Worm (Caenorhabditis elegans): ENCODE measurements around the gene nhr-91.

nhr-91 gene

ce11 chrX:15321217-15321616, 12.0 kb downstream of the nhr-91 start:
- no peak for TF ChIP-seq him-1 (tag; optimal IDR thresholded peaks at IDR 0.05)
- TF ChIP-seq dao-5 (tag; optimal IDR thresholded peaks at IDR 0.05): no peak
- TF ChIP-seq W03F9.2 (tag; optimal IDR thresholded peaks at IDR 0.05): no peak

DNA sequence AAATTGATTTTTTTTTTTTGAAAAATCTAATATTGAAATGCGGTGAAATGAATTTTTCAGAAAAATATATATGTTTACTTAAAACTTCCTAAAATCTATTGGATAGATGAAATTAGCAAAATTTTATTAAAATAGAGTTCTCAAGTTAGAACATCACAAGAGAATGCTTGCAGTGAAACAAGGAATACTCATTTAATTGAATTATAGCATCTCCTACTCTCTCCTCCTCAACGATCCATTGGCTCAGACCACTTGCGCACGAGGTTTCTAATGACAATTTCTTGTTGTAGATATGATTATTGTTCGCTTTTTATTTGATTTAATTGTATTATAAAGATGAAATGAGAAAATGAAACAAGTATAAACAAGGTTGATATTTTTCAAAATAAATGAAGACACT, 12.6 kb downstream of the nhr-91 start:
- TF ChIP-seq W03F9.2 (tag; optimal IDR thresholded peaks at IDR 0.05): no peak
- no peak for TF ChIP-seq him-1 (tag; optimal IDR thresholded peaks at IDR 0.05)
- no peak for TF ChIP-seq dao-5 (tag; optimal IDR thresholded peaks at IDR 0.05)

ce11 chrX:15325709-15326108, 16.5 kb downstream of the nhr-91 start, which contains the start of gene Y15E3A.3:
Y15E3A.3 (minus strand) TSS chrX:15325809.
- no peak for TF ChIP-seq W03F9.2 (tag; optimal IDR thresholded peaks at IDR 0.05)
- TF ChIP-seq him-1 (tag; optimal IDR thresholded peaks at IDR 0.05): no peak
- no peak for TF ChIP-seq dao-5 (tag; optimal IDR thresholded peaks at IDR 0.05)

DNA sequence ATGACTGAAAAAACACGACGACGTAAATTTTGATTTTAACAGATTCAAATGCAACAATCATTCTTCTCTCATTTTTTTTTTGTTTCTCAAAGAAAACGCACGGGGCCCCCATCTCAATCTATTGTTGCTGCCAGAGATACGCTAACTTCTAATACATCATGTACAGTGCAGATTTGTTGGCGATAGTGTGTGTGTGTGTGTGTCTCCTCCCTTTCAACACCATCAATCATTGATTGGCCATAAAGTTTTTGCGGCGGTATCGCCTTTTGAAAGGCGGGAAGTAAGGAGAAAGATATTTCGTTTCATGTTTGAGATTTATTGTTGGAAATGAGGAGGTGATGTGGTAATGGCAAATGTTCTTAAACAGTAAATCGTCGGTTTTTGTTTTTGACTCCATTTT, 18.1 kb downstream of the nhr-91 start:
- TF ChIP-seq dao-5 (tag; optimal IDR thresholded peaks at IDR 0.05) (no peak), W03F9.2 (tag; optimal IDR thresholded peaks at IDR 0.05) (no peak), him-1 (tag; optimal IDR thresholded peaks at IDR 0.05) (no peak)

ce11 chrX:15328343-15328742, 19.2 kb downstream of the nhr-91 start:
- no peak for TF ChIP-seq him-1 (tag; optimal IDR thresholded peaks at IDR 0.05)
- no peak for TF ChIP-seq W03F9.2 (tag; optimal IDR thresholded peaks at IDR 0.05)
- no peak for TF ChIP-seq dao-5 (tag; optimal IDR thresholded peaks at IDR 0.05)

DNA sequence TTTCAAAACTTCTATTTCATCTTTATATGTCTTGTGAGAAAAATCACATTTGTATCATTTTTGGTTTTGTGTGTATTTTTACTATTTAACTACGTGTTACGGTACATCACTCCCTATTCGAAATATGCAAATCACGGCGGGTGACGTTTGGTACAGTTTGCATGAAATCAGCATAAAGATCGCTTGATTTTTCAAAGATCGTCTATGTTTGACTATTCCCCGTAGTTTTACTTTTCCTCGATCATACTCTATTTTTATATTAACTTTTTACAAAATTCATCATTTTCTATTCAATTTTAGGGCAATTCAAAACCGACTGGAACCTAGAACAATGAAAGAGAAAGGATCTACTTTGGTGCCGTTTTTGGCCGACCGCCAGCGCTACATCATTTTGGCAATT, 21.5 kb downstream of the nhr-91 start, which contains the start of gene Y15E3A.4:
TSS of gene Y15E3A.4 (plus strand) at position 301 of the 400 bp plus-strand sequence.
- TF ChIP-seq W03F9.2 (tag; optimal IDR thresholded peaks at IDR 0.05): no peak
- no peak for TF ChIP-seq dao-5 (tag; optimal IDR thresholded peaks at IDR 0.05)
- no peak for TF ChIP-seq him-1 (tag; optimal IDR thresholded peaks at IDR 0.05)

DNA sequence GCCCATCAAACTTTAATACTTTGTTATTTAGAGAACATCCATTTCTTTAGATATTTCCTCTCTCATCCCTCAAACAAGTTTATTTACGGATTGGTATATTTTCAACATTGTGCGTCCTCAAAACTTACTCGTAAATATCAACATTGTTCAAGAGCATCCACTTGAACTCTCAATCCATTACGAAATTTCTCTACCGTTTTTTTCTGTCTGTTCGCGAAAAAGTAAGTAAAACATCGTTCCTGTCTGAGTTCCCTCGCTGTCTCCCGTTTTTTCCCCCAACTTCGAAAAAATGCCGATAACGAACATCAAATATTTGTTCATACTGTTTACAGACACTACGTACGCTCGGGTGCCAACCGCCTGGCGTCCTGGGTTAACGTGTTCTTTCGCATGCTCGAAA, 25.7 kb downstream of the nhr-91 start:
- TF ChIP-seq W03F9.2 (tag; optimal IDR thresholded peaks at IDR 0.05): no peak

ce11 chrX:15335636-15336035, 26.5 kb downstream of the nhr-91 start:
- TF ChIP-seq him-1 (tag; optimal IDR thresholded peaks at IDR 0.05) (no peak), W03F9.2 (tag; optimal IDR thresholded peaks at IDR 0.05) (no peak), dao-5 (tag; optimal IDR thresholded peaks at IDR 0.05) (no peak)

- TF ChIP-seq W03F9.2 (tag; optimal IDR thresholded peaks at IDR 0.05): no peak
- no peak for TF ChIP-seq dao-5 (tag; optimal IDR thresholded peaks at IDR 0.05)
- TF ChIP-seq him-1 (tag; optimal IDR thresholded peaks at IDR 0.05): no peak
Observed at ce11 chrX:15336392-15336791, 27.2 kb downstream of the nhr-91 start.

DNA sequence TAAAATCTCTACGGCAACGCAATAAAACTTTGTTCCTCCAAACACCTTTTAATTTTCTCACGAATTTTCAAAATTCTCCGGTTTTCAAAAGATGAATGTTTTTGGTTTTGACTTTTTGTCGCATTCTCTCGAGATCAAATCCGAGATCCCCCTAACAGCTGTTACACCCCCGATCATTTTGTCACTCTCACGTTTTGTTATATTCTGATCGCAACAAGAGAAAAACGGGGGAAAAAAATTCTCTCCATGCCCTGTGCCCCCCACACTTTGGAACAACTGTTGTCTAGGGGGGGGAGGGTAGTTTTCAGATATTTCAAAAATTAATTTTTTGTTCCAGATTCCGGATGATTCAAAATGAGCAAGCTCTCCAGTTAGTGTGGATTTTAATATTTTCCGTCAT, 29.0 kb downstream of the nhr-91 start:
- TF ChIP-seq him-1 (tag; optimal IDR thresholded peaks at IDR 0.05) (no peak), W03F9.2 (tag; optimal IDR thresholded peaks at IDR 0.05) (no peak), dao-5 (tag; optimal IDR thresholded peaks at IDR 0.05) (no peak)

ce11 chrX:15339807-15340596, 30.8 kb downstream of the nhr-91 start, which contains the start of gene Y15E3A.5:
Y15E3A.5 (plus strand) TSS chrX:15340558.
- TF ChIP-seq dao-5 (tag; optimal IDR thresholded peaks at IDR 0.05): no peak
- no peak for TF ChIP-seq W03F9.2 (tag; optimal IDR thresholded peaks at IDR 0.05)
- TF ChIP-seq him-1 (tag; optimal IDR thresholded peaks at IDR 0.05): no peak

ce11 chrX:15340743-15341142, 31.6 kb downstream of the nhr-91 start:
- TF ChIP-seq him-1 (tag; optimal IDR thresholded peaks at IDR 0.05) (no peak), dao-5 (tag; optimal IDR thresholded peaks at IDR 0.05) (no peak), W03F9.2 (tag; optimal IDR thresholded peaks at IDR 0.05) (no peak)

DNA sequence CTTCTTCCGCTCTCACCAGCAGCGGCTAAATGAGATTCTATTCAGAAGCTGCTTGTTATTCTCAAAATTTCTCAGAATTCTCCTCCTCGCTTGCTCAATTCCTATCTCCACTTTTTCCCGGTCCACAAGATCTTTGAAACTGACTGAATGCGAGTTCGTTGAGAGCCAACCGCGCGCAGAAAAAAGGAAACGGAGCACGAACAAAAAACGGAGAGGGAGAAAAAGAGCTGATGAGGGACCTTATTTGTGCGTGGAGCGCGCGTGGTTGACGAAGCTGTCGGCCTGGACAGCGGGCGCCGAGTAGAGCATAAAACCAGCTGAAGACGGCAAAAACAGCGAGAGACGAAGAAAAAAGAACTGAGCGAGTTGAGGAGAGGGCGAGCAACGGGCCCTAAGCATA, 32.9 kb downstream of the nhr-91 start:
- TF ChIP-seq him-1 (tag; optimal IDR thresholded peaks at IDR 0.05) (peak; percentile 58), dao-5 (tag; optimal IDR thresholded peaks at IDR 0.05) (no peak), W03F9.2 (tag; optimal IDR thresholded peaks at IDR 0.05) (no peak)

DNA sequence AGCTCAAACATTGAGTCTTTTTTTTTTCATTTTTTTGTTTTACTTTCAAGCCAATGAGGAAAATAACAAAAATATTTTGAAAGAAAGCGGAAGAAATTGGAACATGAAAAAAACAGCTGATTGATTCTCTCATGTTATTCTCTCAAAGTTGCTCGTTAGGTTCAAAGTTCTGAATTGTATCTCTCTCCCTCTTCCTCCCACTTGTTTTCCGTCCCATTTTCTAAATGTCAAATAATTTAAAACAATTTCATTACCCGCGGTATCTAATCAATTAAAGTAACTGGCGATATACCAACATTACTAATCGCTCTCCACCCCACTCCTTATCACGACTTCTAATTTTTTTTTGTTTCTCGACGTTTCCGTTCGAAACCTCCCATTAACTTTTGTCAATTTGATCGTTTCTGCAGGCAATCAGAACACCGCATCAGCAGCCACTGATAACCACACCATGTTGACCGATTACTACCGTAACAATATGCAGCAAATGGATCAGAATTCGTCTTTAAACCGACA, 33.6 kb downstream of the nhr-91 start:
- no peak for TF ChIP-seq him-1 (tag; optimal IDR thresholded peaks at IDR 0.05)
- TF ChIP-seq W03F9.2 (tag; optimal IDR thresholded peaks at IDR 0.05): no peak
- TF ChIP-seq dao-5 (tag; optimal IDR thresholded peaks at IDR 0.05): no peak

DNA sequence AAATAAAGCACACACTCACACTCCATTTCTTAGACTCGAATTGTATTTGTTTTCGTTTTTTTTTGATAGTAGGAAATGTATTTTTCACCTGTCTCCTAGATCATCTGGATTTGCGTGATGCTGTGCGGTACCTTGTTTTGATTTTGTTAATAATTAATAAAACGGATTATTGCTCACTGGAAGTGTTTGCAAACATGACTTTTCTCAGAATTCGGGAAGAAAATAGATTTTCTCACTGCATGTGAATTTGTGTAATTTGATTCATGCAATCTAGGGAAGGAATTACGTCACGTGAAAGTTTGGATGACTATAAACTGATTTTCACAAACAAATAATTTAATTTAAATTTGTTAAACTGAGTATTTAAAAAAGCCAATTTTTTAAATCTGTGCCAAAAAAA, 34.8 kb downstream of the nhr-91 start:
- TF ChIP-seq W03F9.2 (tag; optimal IDR thresholded peaks at IDR 0.05): no peak
- TF ChIP-seq dao-5 (tag; optimal IDR thresholded peaks at IDR 0.05): no peak
- TF ChIP-seq him-1 (tag; optimal IDR thresholded peaks at IDR 0.05): no peak

Measured in whole organism, L4/young adult.